Fruit fly (Drosophila melanogaster) whole organism, adult: Measurements from ENCODE around the gene CG15543.

ENCODE experiments used
- CG11617 ChIP-seq: fragments of 200-800 bp; sonication (Bioruptor generic); optimal IDR thresholded peaks from 2 replicates; lab custom pipeline; 2017; ENCODE audit warnings: mild to moderate bottlenecking, missing biosample characterization, missing genetic modification reagents, missing genetic modification characterization
- CG1620 ChIP-seq: fragments of 200-800 bp; sonication (Bioruptor generic); optimal IDR thresholded peaks from 2 replicates; lab custom pipeline; 2016; ENCODE audit warnings: missing biosample characterization, missing genetic modification characterization
- CG7045 ChIP-seq: fragments of 200-800 bp; sonication (Bioruptor generic); optimal IDR thresholded peaks from 2 replicates; lab custom pipeline; 2017; ENCODE audit warnings: missing biosample characterization, mild to moderate bottlenecking, missing genetic modification characterization
- Crg-1 ChIP-seq: fragments of 200-800 bp; sonication (Bioruptor generic); optimal IDR thresholded peaks from 2 replicates; lab custom pipeline; 2016; ENCODE audit warnings: missing biosample characterization, missing genetic modification characterization
- Hr96 ChIP-seq: fragments of 200-800 bp; sonication (Bioruptor generic); optimal IDR thresholded peaks from 2 replicates; lab custom pipeline; 2016; ENCODE audit warnings: missing biosample characterization, missing genetic modification characterization
- Mnt ChIP-seq: fragments of 200-800 bp; sonication (Bioruptor generic); optimal IDR thresholded peaks from 2 replicates; lab custom pipeline; 2016; ENCODE audit warnings: missing biosample characterization, mild to moderate bottlenecking, missing genetic modification characterization
- bab1 ChIP-seq: fragments of 200-800 bp; sonication (Bioruptor generic); optimal IDR thresholded peaks from 3 replicates; lab custom pipeline; 2019; ENCODE audit warnings: missing biosample characterization, mild to moderate bottlenecking, missing genetic modification characterization, moderate library complexity
- cic ChIP-seq: fragments of 200-800 bp; sonication (Bioruptor generic); optimal IDR thresholded peaks from 2 replicates; lab custom pipeline; 2017; ENCODE audit warnings: missing biosample characterization, mild to moderate bottlenecking, missing genetic modification characterization, moderate library complexity
- kay ChIP-seq: fragments of 200-800 bp; sonication (Bioruptor generic); peaks from one replicate; lab custom pipeline; 2016; ENCODE audit warnings: missing biosample characterization, missing genetic modification characterization, borderline replicate concordance
- ovo ChIP-seq: fragments of 200-800 bp; sonication (Bioruptor generic); optimal IDR thresholded peaks from 2 replicates; lab custom pipeline; 2016; ENCODE audit warnings: missing biosample characterization, missing genetic modification characterization

- TF ChIP-seq Hr96 (no peak), CG7045 (no peak), ovo (GFP tag; lab: Kevin White, UChicago) (no peak), bab1 (GFP tag; lab: Kevin White, UChicago) (no peak), CG1620 (GFP tag; lab: Kevin White, UChicago) (no peak), CG11617 (no peak), kay (peak; percentile 49), cic (GFP tag; lab: Kevin White, UChicago) (peak; percentile 27), Crg-1 (GFP tag; lab: Kevin White, UChicago) (no peak), Mnt (GFP tag; lab: Kevin White, UChicago) (no peak)
Measured at dm6 chr3R:30780451-30780850, 37.8 kb downstream of the CG15543 start.
